Worm (Caenorhabditis elegans) whole organism, L1 larva: ENCODE data around the gene F13D12.3.

Experiments
- aly-2 ChIP-seq: fragments of 150-350 bp; optimal IDR thresholded peaks from 2 replicates; lab custom pipeline; 2014; ENCODE audit warnings: missing biosample characterization, missing genetic modification characterization
- ama-1 ChIP-seq: fragments of 150-350 bp; optimal IDR thresholded peaks from 2 replicates; lab custom pipeline; 2014
- blmp-1 ChIP-seq: fragments of 150-350 bp; optimal IDR thresholded peaks from 2 replicates; lab custom pipeline; 2014; ENCODE audit warnings: missing biosample characterization, missing genetic modification characterization
- elt-3 ChIP-seq, 6 experiments: fragments of 150-350 bp in 1 of 6; sonication (generic microtip); optimal IDR thresholded peaks; 2 replicates each; lab custom pipeline; 2017 to 2018; ENCODE audit warnings: missing biosample characterization in 6 of 6, missing genetic modification characterization in 6 of 6, inconsistent platforms in 1 of 6
- hlh-17 ChIP-seq: fragments of 200-800 bp; sonication (Bioruptor generic); optimal IDR thresholded peaks from 2 replicates; lab custom pipeline; 2018; ENCODE audit warnings: missing genetic modification characterization, mild to moderate bottlenecking, missing compliant biosample characterization, moderate library complexity, borderline replicate concordance
- lin-39 ChIP-seq: fragments of 150-350 bp; optimal IDR thresholded peaks from 2 replicates; lab custom pipeline; 2014; ENCODE audit warnings: missing biosample characterization, missing genetic modification reagents, missing genetic modification characterization
- mep-1 ChIP-seq: fragments of 150-350 bp; optimal IDR thresholded peaks from 2 replicates; lab custom pipeline; 2014; ENCODE audit warnings: missing biosample characterization, missing genetic modification characterization
- unc-130 ChIP-seq: fragments of 150-350 bp; optimal IDR thresholded peaks from 2 replicates; lab custom pipeline; 2017; ENCODE audit warnings: missing biosample characterization, missing genetic modification characterization, inconsistent platforms
- unc-62 ChIP-seq: fragments of 150-350 bp; optimal IDR thresholded peaks from 2 replicates; lab custom pipeline; 2014; ENCODE audit warnings: missing biosample characterization, missing genetic modification reagents, missing genetic modification characterization
- unc-86 ChIP-seq: sonication (generic microtip); optimal IDR thresholded peaks from 2 replicates; lab custom pipeline; 2016; ENCODE audit warnings: missing genetic modification characterization, missing compliant biosample characterization

DNA sequence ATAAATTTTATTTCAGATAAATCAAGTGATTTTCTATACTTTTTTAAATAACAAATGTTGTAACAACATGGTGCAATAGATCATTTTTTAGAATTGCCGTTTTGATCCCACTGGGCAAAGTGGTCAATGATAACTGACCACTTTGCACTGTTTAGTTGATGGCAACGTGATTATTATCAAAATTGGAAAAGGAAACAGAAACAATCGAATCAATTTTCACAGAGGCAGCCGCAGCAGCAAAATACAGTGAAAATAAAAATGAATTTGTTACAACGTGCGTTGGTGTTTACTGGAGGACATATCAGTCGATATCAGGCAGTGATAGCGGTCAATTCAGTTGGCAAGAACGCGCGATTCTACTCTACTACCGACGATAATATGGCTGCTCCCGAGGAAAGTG is 14.4 kb upstream of the F13D12.3 start, which contains the start of gene VF13D12L.3:
- TF ChIP-seq unc-130 (no peak), hlh-17 (GFP tag; lab: Kevin White, UChicago) (no peak), mep-1 (tag; lab: Kevin White, UChicago) (no peak), aly-2 (no peak), unc-62 (GFP tag; lab: Kevin White, UChicago) (no peak), elt-3 (tag; optimal IDR thresholded peaks at IDR 0.05; lab: Kevin White, UChicago) (peak in 1 of 6 experiments; percentile 13), unc-86 (tag; lab: Kevin White, UChicago) (no peak), lin-39 (tag; lab: Kevin White, UChicago) (no peak), blmp-1 (tag; lab: Kevin White, UChicago) (peak; percentile 71), ama-1 (lab: Kevin White, UChicago) (no peak)
